In the genomic region with DNA sequence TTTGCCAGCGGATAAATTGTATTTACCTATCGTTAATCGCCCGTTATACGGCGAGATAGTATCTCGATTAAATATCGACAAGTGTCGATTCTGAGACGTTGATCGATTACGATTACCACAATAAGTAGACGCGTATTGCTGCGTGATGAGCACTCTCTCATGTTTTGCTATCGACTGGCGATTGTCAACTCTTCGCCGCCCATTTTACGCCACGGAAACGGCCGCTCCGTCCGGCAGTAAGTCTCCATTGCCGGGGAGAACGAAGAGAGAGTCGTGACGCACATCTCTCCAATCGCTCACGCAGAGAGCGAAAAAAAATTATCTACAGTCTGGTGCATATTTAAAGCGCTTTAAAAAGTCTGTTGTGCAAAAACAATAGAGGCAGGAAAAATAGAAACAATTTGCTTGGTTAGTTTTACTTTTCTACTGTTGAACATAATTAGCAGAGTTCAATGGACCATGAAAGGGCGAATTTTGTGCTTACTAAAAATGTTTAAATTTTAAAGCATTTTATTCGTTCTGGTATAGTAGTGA, we compare ENCODE assay signal across 1 fruit fly cellular context.
TF ChIP-seq lines count a peak whose summit lies in the region.

A gene (minus strand): TSS at position 191 of the 534 bp plus-strand sequence.

TF ChIP-seq in whole organism, embryonic, 481 proteins besides CTCF, POLR2A, EP300 and RAD21 (continued from another document and continues in another):
- TF ChIP-seq bab2 (GFP tag; optimal IDR thresholded peaks at IDR 0.05; lab: Kevin White, UChicago) (peak; percentile 30), eve (GFP tag; optimal IDR thresholded peaks at IDR 0.05; lab: Kevin White, UChicago) (no peak), CG6683 (GFP tag; optimal IDR thresholded peaks at IDR 0.05; lab: Kevin White, UChicago) (no peak), croc (GFP tag; conservative IDR thresholded peaks at IDR 0.05; lab: Robert Waterston, UW) (no peak), CG1529 (GFP tag; optimal IDR thresholded peaks at IDR 0.05; lab: Kevin White, UChicago) (no peak), Tbp (GFP tag; optimal IDR thresholded peaks at IDR 0.05; lab: Kevin White, UChicago) (no peak), CG11504 (tag; optimal IDR thresholded peaks at IDR 0.05; lab: Kevin White, UChicago) (no peak), aop (GFP tag; IDR thresholded peaks at IDR 0.05; lab: Robert Waterston, UW) (no peak), Ada2b (GFP tag; IDR thresholded peaks at IDR 0.05; lab: Robert Waterston, UW) (no peak), ato (GFP tag; IDR thresholded peaks at IDR 0.05; lab: Robert Waterston, UW; ENCODE audit: partially characterized antibody) (peak; percentile 98), chinmo (GFP tag; IDR thresholded peaks at IDR 0.05; lab: Robert Waterston, UW; ENCODE audit: partially characterized antibody) (peak; percentile 98), pan (optimal IDR thresholded peaks at IDR 0.05; lab: Kevin White, UChicago) (no peak), pan (GFP tag; optimal IDR thresholded peaks at IDR 0.05 in 1 of 2, IDR thresholded peaks at IDR 0.05 in 1 of 2) (no peak), CG3163 (GFP tag; optimal IDR thresholded peaks at IDR 0.05; lab: Kevin White, UChicago) (peak; percentile 36), CG43689 (GFP tag; IDR thresholded peaks at IDR 0.05; lab: Robert Waterston, UW) (no peak), HLH54F (GFP tag; optimal IDR thresholded peaks at IDR 0.05; lab: Kevin White, UChicago) (peak; percentile 44), crp (GFP tag; optimal IDR thresholded peaks at IDR 0.05; lab: Kevin White, UChicago) (no peak), CG33557 (GFP tag; optimal IDR thresholded peaks at IDR 0.05; lab: Kevin White, UChicago) (no peak), CG10543 (GFP tag; optimal IDR thresholded peaks at IDR 0.05; lab: Kevin White, UChicago) (peak; percentile 64), eyg (GFP tag; optimal IDR thresholded peaks at IDR 0.05; lab: Kevin White, UChicago) (no peak), Sox100B (GFP tag; optimal IDR thresholded peaks at IDR 0.05; lab: Kevin White, UChicago) (peak; percentile 33), H15 (GFP tag; IDR thresholded peaks at IDR 0.05; lab: Robert Waterston, UW) (no peak), CG32767 (GFP tag; IDR thresholded peaks at IDR 0.05; lab: Robert Waterston, UW) (no peak), Chrac-16 (GFP tag; optimal IDR thresholded peaks at IDR 0.05; lab: Kevin White, UChicago) (no peak), slou (GFP tag; optimal IDR thresholded peaks at IDR 0.05; lab: Kevin White, UChicago) (no peak), insv (GFP tag; optimal IDR thresholded peaks at IDR 0.05; lab: Kevin White, UChicago) (no peak), CG18764 (GFP tag; optimal IDR thresholded peaks at IDR 0.05; lab: Kevin White, UChicago) (no peak), tin (GFP tag; optimal IDR thresholded peaks at IDR 0.05; lab: Kevin White, UChicago) (peak; percentile 4), Doc3 (GFP tag; IDR thresholded peaks at IDR 0.05; lab: Robert Waterston, UW; ENCODE audit: partially characterized antibody) (peak; percentile 78; the same call in 2 of the 3 replicates), tll (GFP tag; optimal IDR thresholded peaks at IDR 0.05; lab: Kevin White, UChicago) (no peak), Nf-YA (GFP tag; IDR thresholded peaks at IDR 0.05; lab: Robert Waterston, UW) (no peak), CG7839 (tag; optimal IDR thresholded peaks at IDR 0.05; lab: Kevin White, UChicago) (no peak), CG3847 (GFP tag; IDR thresholded peaks at IDR 0.05; lab: Robert Waterston, UW) (no peak), NK7.1 (GFP tag; optimal IDR thresholded peaks at IDR 0.05; lab: Kevin White, UChicago) (no peak), CG34224 (GFP tag; IDR thresholded peaks at IDR 0.05; lab: Robert Waterston, UW; ENCODE audit: partially characterized antibody) (peak; percentile 96), CG34422 (GFP tag; IDR thresholded peaks at IDR 0.05; lab: Robert Waterston, UW) (no peak), nmo (GFP tag; optimal IDR thresholded peaks at IDR 0.05; lab: Kevin White, UChicago) (no peak), lab (GFP tag; optimal IDR thresholded peaks at IDR 0.05; lab: Kevin White, UChicago) (peak; percentile 59), CG15073 (GFP tag; optimal IDR thresholded peaks at IDR 0.05; lab: Kevin White, UChicago) (no peak), CG9797 (GFP tag; optimal IDR thresholded peaks at IDR 0.05; lab: Kevin White, UChicago) (no peak), Hmr (GFP tag; optimal IDR thresholded peaks at IDR 0.05; lab: Kevin White, UChicago) (peak; percentile 29), CG33213 (GFP tag; optimal IDR thresholded peaks at IDR 0.05; lab: Kevin White, UChicago) (no peak), gcm2 (GFP tag; optimal IDR thresholded peaks at IDR 0.05; lab: Kevin White, UChicago) (no peak), CG14965 (GFP tag; optimal IDR thresholded peaks at IDR 0.05; lab: Kevin White, UChicago; ENCODE audit: borderline replicate concordance) (no peak), vfl (GFP tag; optimal IDR thresholded peaks at IDR 0.05; lab: Kevin White, UChicago) (peak; percentile 45), CG14860 (GFP tag; IDR thresholded peaks at IDR 0.05; lab: Robert Waterston, UW; ENCODE audit: partially characterized antibody) (peak; percentile 95), CG31365 (tag; optimal IDR thresholded peaks at IDR 0.05; lab: Kevin White, UChicago) (no peak), ci (GFP tag; IDR thresholded peaks at IDR 0.05; lab: Robert Waterston, UW) (no peak), pum (GFP tag; optimal IDR thresholded peaks at IDR 0.05; lab: Kevin White, UChicago) (no peak), CG1792 (GFP tag; optimal IDR thresholded peaks at IDR 0.05; lab: Kevin White, UChicago) (no peak), CG6813 (GFP tag; optimal IDR thresholded peaks at IDR 0.05; lab: Kevin White, UChicago) (peak; percentile 37), lilli (GFP tag; optimal IDR thresholded peaks at IDR 0.05; lab: Kevin White, UChicago) (peak; percentile 70), CG11093 (GFP tag; IDR thresholded peaks at IDR 0.05; lab: Robert Waterston, UW) (no peak), Meics (GFP tag; optimal IDR thresholded peaks at IDR 0.05; lab: Kevin White, UChicago) (peak; percentile 59), CG31224 (GFP tag; IDR thresholded peaks at IDR 0.05; lab: Robert Waterston, UW) (no peak), inv (GFP tag; IDR thresholded peaks at IDR 0.05; lab: Robert Waterston, UW; ENCODE audit: partially characterized antibody) (peak; percentile 71), stwl (tag; optimal IDR thresholded peaks at IDR 0.05; lab: Kevin White, UChicago) (peak; percentile 96), CG12769 (tag; optimal IDR thresholded peaks at IDR 0.05; lab: Kevin White, UChicago) (no peak), Dbx (GFP tag; IDR thresholded peaks at IDR 0.05; lab: Robert Waterston, UW) (no peak), Neu2 (GFP tag; optimal IDR thresholded peaks at IDR 0.05; lab: Kevin White, UChicago; ENCODE audit: borderline replicate concordance) (no peak), gce (GFP tag; IDR thresholded peaks at IDR 0.05; lab: Robert Waterston, UW) (no peak), HLH3B (GFP tag; IDR thresholded peaks at IDR 0.05; lab: Robert Waterston, UW) (no peak; the same call in 1 of the 2 replicates), CG1832 (GFP tag; optimal IDR thresholded peaks at IDR 0.05; lab: Kevin White, UChicago) (no peak), CG11560 (tag; IDR thresholded peaks at IDR 0.05; lab: Robert Waterston, UW) (no peak), CG11456 (GFP tag; IDR thresholded peaks at IDR 0.05; lab: Robert Waterston, UW) (no peak), CG14014 (GFP tag; IDR thresholded peaks at IDR 0.05; lab: Robert Waterston, UW) (no peak; the same call in 1 of the 2 replicates), CG10321 (GFP tag; IDR thresholded peaks at IDR 0.05; lab: Robert Waterston, UW) (no peak), Blimp-1 (GFP tag; optimal IDR thresholded peaks at IDR 0.05; lab: Kevin White, UChicago) (no peak), chn (GFP tag; optimal IDR thresholded peaks at IDR 0.05; lab: Kevin White, UChicago) (no peak), CG10979 (tag; optimal IDR thresholded peaks at IDR 0.05; lab: Kevin White, UChicago) (no peak), D19B (GFP tag; optimal IDR thresholded peaks at IDR 0.05; lab: Kevin White, UChicago) (no peak), danr (GFP tag; IDR thresholded peaks at IDR 0.05; lab: Robert Waterston, UW) (no peak), CG17568 (GFP tag; optimal IDR thresholded peaks at IDR 0.05; lab: Kevin White, UChicago) (peak; percentile 70), E2f1 (GFP tag; IDR thresholded peaks at IDR 0.05; lab: Robert Waterston, UW) (no peak), Spps (tag; optimal IDR thresholded peaks at IDR 0.05; lab: Kevin White, UChicago) (no peak), Trl (optimal IDR thresholded peaks at IDR 0.05; lab: Kevin White, UChicago) (peak; percentile 82 to 86), Trl (GFP tag; optimal IDR thresholded peaks at IDR 0.05; lab: Kevin White, UChicago) (no peak), CG17385 (GFP tag; optimal IDR thresholded peaks at IDR 0.05; lab: Kevin White, UChicago) (no peak), CG13287 (GFP tag; IDR thresholded peaks at IDR 0.05; lab: Robert Waterston, UW; ENCODE audit: partially characterized antibody) (peak; percentile 93), Deaf1 (tag; optimal IDR thresholded peaks at IDR 0.05; lab: Kevin White, UChicago) (no peak), CG12744 (GFP tag; optimal IDR thresholded peaks at IDR 0.05; lab: Kevin White, UChicago) (no peak), NfI (GFP tag; optimal IDR thresholded peaks at IDR 0.05; lab: Kevin White, UChicago) (no peak), lov (optimal IDR thresholded peaks at IDR 0.05; lab: Kevin White, UChicago) (no peak), lov (GFP tag; IDR thresholded peaks at IDR 0.05; lab: Robert Waterston, UW) (no peak), Bdp1 (GFP tag; optimal IDR thresholded peaks at IDR 0.05; lab: Kevin White, UChicago) (no peak), mam (GFP tag; optimal IDR thresholded peaks at IDR 0.05; lab: Kevin White, UChicago) (peak; percentile 44), Xbp1 (GFP tag; optimal IDR thresholded peaks at IDR 0.05; lab: Kevin White, UChicago) (no peak), so (GFP tag; IDR thresholded peaks at IDR 0.05; lab: Robert Waterston, UW) (no peak), CG4360 (GFP tag; IDR thresholded peaks at IDR 0.05; lab: Robert Waterston, UW) (no peak), CG5180 (GFP tag; optimal IDR thresholded peaks at IDR 0.05; lab: Kevin White, UChicago) (no peak), ro (GFP tag; IDR thresholded peaks at IDR 0.05; lab: Robert Waterston, UW) (no peak), CG30431 (GFP tag; optimal IDR thresholded peaks at IDR 0.05; lab: Kevin White, UChicago) (no peak), CG8281 (tag; optimal IDR thresholded peaks at IDR 0.05; lab: Kevin White, UChicago) (no peak), CG18262 (tag; optimal IDR thresholded peaks at IDR 0.05; lab: Kevin White, UChicago) (no peak), lbe (GFP tag; optimal IDR thresholded peaks at IDR 0.05; lab: Kevin White, UChicago) (peak; percentile 1), CG16863 (GFP tag; optimal IDR thresholded peaks at IDR 0.05; lab: Kevin White, UChicago) (peak; percentile 15), CG13624 (GFP tag; optimal IDR thresholded peaks at IDR 0.05; lab: Kevin White, UChicago) (peak; percentile 40), CG1024 (GFP tag; IDR thresholded peaks at IDR 0.05; lab: Robert Waterston, UW) (no peak), CG7372 (GFP tag; IDR thresholded peaks at IDR 0.05; lab: Robert Waterston, UW) (no peak), toy (GFP tag; IDR thresholded peaks at IDR 0.05; lab: Robert Waterston, UW) (no peak), sisA (GFP tag; IDR thresholded peaks at IDR 0.05; lab: Robert Waterston, UW) (no peak), phol (tag; optimal IDR thresholded peaks at IDR 0.05; lab: Kevin White, UChicago) (no peak), CG10209 (GFP tag; optimal IDR thresholded peaks at IDR 0.05; lab: Kevin White, UChicago) (no peak), CrebB (tag; optimal IDR thresholded peaks at IDR 0.05; lab: Kevin White, UChicago) (peak; percentile 72), Ets65A (GFP tag; lab: Kevin White, UChicago) (peak; percentile 62), CG2199 (GFP tag; IDR thresholded peaks at IDR 0.05; lab: Robert Waterston, UW) (no peak), trh (GFP tag; optimal IDR thresholded peaks at IDR 0.05; lab: Kevin White, UChicago) (no peak), corto (GFP tag; optimal IDR thresholded peaks at IDR 0.05; lab: Kevin White, UChicago) (no peak), B-H1 (GFP tag; IDR thresholded peaks at IDR 0.05; lab: Robert Waterston, UW) (no peak), Dll (GFP tag; IDR thresholded peaks at IDR 0.05; lab: Robert Waterston, UW; ENCODE audit: partially characterized antibody) (peak; percentile 86), slbo (GFP tag; IDR thresholded peaks at IDR 0.05; lab: Robert Waterston, UW) (no peak), CG6254 (GFP tag; optimal IDR thresholded peaks at IDR 0.05; lab: Kevin White, UChicago) (peak; percentile 9), jumu (GFP tag; optimal IDR thresholded peaks at IDR 0.05; lab: Kevin White, UChicago) (no peak), fd3F (GFP tag; optimal IDR thresholded peaks at IDR 0.05; lab: Kevin White, UChicago) (peak; percentile 13), Sry-δ (GFP tag; optimal IDR thresholded peaks at IDR 0.05; lab: Kevin White, UChicago) (peak; percentile 39), CG7745 (tag; optimal IDR thresholded peaks at IDR 0.05; lab: Kevin White, UChicago) (no peak), mld (GFP tag; IDR thresholded peaks at IDR 0.05; lab: Robert Waterston, UW; ENCODE audit: partially characterized antibody) (no peak; the same call in 1 of the 3 replicates), CG3726 (GFP tag; IDR thresholded peaks at IDR 0.05; lab: Robert Waterston, UW) (no peak), CG9609 (GFP tag; optimal IDR thresholded peaks at IDR 0.05; lab: Kevin White, UChicago) (no peak), CG18011 (GFP tag; optimal IDR thresholded peaks at IDR 0.05; lab: Kevin White, UChicago) (no peak), GATAe (GFP tag; conservative IDR thresholded peaks at IDR 0.05; lab: Robert Waterston, UW) (no peak), dimm (GFP tag; IDR thresholded peaks at IDR 0.05; lab: Robert Waterston, UW) (no peak), gro (GFP tag; optimal IDR thresholded peaks at IDR 0.05; lab: Kevin White, UChicago) (peak; percentile 25), CG2889 (GFP tag; IDR thresholded peaks at IDR 0.05; lab: Robert Waterston, UW) (no peak), Dek (tag; optimal IDR thresholded peaks at IDR 0.05; lab: Kevin White, UChicago) (no peak), CG11085 (GFP tag; IDR thresholded peaks at IDR 0.05; lab: Robert Waterston, UW) (no peak), sug (tag; optimal IDR thresholded peaks at IDR 0.05; lab: Kevin White, UChicago) (peak; percentile 12), CG12391 (tag; optimal IDR thresholded peaks at IDR 0.05; lab: Kevin White, UChicago) (no peak), Elba2 (GFP tag; optimal IDR thresholded peaks at IDR 0.05; lab: Kevin White, UChicago) (no peak), Hr51 (GFP tag; optimal IDR thresholded peaks at IDR 0.05; lab: Kevin White, UChicago) (peak in 1 of 2 experiments; percentile 31)
